Worm (Caenorhabditis elegans): ENCODE results near the gene tag-51.

The tag-51 gene

DNA sequence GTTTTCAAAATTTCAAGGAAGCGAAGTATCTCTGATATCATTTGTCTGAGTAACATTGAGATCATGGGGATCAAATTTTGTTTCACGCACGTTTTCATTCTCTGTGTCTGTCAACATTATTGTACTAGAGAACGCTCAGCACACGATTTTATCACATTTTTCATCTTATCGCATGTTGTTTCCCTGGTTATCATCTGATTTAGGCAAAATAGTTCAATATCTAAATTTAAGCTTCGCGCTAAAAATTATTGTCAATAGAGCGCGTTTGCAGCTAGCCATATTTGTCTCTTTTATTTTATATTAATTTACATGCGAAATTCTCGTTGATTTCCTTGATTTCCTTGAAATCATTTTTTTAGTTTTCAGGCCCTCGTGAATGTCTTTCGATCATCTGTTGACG lies 8.5 kb upstream of the tag-51 start, which contains the start of gene K02F3.2:
Gene K02F3.2, plus strand, starts transcription at position 357 of the 400 bp plus-strand sequence.
- peak; percentile 73 for TF ChIP-seq elt-2 (tag; optimal IDR thresholded peaks at IDR 0.05)
- no peak for TF ChIP-seq C38D4.7 (GFP tag; optimal IDR thresholded peaks at IDR 0.05)
- TF ChIP-seq elt-4 (tag; optimal IDR thresholded peaks at IDR 0.05), result no peak
- TF ChIP-seq pax-1 (tag; optimal IDR thresholded peaks at IDR 0.05), result peak; percentile 17
- no peak for TF ChIP-seq che-1 (tag; optimal IDR thresholded peaks at IDR 0.05)

ce11 chrIII:852296-852695 lies 1.7 kb upstream of the tag-51 start, which contains the start of gene moma-1:
TSS of gene moma-1 (minus strand) at chrIII:852396.
- no peak for TF ChIP-seq hlh-8 (tag; optimal IDR thresholded peaks at IDR 0.05)
- TF ChIP-seq hlh-30 (tag; optimal IDR thresholded peaks at IDR 0.05; ENCODE audit: insufficient read depth), result no peak
- no peak for TF ChIP-seq ceh-2 (tag; optimal IDR thresholded peaks at IDR 0.05)
- no peak for TF ChIP-seq nhr-232 (tag; optimal IDR thresholded peaks at IDR 0.05)
- no peak for TF ChIP-seq ama-1 (optimal IDR thresholded peaks at IDR 0.05)
- TF ChIP-seq ceh-18 (tag; optimal IDR thresholded peaks at IDR 0.05), result no peak
- no peak for TF ChIP-seq pqm-1 (tag; optimal IDR thresholded peaks at IDR 0.05)
- no peak for TF ChIP-seq fkh-6 (tag; optimal IDR thresholded peaks at IDR 0.05)
- no peak for TF ChIP-seq syd-9 (tag; optimal IDR thresholded peaks at IDR 0.05)
- TF ChIP-seq ceh-30 (tag; optimal IDR thresholded peaks at IDR 0.05), result no peak
- no peak for TF ChIP-seq mec-3 (tag; optimal IDR thresholded peaks at IDR 0.05; ENCODE audit: borderline replicate concordance)
- no peak for TF ChIP-seq zip-5 (tag; optimal IDR thresholded peaks at IDR 0.05)
- no peak for TF ChIP-seq unc-42 (tag; optimal IDR thresholded peaks at IDR 0.05)

ce11 chrIII:853414-853813 lies 607 bp upstream of the tag-51 start:
- TF ChIP-seq ahr-1 (tag; optimal IDR thresholded peaks at IDR 0.05) (no peak), fax-1 (tag; optimal IDR thresholded peaks at IDR 0.05) (no peak), elt-4 (tag; optimal IDR thresholded peaks at IDR 0.05) (peak; percentile 66), C08G9.2 (tag; optimal IDR thresholded peaks at IDR 0.05) (peak; percentile 8), K02D7.2 (tag; optimal IDR thresholded peaks at IDR 0.05) (no peak)

DNA sequence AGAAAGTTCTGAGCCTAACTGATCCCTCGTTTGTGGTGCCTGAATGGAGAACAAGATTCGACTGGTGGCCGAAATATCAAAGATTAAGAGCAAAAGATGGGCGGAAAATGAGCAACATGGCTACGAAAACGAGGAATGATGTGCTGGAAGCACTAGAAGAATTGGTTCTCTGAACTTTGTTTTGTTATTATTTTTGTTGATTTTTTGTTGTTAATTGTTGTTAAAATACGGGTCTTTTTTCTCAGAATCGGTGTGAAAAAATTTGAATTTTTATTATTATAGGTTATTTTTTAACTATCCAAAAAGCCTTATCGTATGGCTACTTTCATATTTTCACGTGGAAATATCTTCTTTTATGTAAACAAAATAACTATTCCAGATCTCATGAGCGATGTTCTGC lies 2.2 kb downstream of the tag-51 start, which contains the start of gene K02F3.12:
Gene K02F3.12, plus strand, starts transcription at position 301 of the 400 bp plus-strand sequence.
- TF ChIP-seq ceh-6 (GFP tag; optimal IDR thresholded peaks at IDR 0.05) (no peak), pha-2 (tag; optimal IDR thresholded peaks at IDR 0.05) (no peak), odd-2 (tag; optimal IDR thresholded peaks at IDR 0.05) (no peak), fax-1 (tag; optimal IDR thresholded peaks at IDR 0.05) (no peak), ceh-45 (GFP tag; IDR thresholded peaks at IDR 0.05) (no peak)

DNA sequence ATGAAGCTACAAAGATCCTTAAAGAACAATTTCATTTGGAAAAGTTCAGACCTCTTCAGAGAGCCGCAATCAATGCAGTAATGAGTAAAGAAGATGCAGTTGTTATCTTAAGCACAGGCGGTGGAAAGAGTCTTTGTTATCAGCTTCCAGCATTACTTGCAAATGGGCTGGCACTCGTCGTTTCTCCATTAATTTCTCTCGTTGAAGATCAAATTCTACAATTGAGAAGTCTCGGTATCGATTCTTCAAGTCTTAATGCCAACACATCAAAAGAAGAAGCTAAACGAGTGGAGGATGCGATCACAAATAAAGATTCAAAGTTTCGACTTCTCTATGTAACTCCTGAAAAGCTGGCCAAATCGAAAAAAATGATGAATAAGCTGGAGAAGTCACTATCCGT lies 2.9 kb downstream of the tag-51 start:
- TF ChIP-seq ceh-31 (tag; optimal IDR thresholded peaks at IDR 0.05), result no peak
- no peak for TF ChIP-seq fax-1 (tag; optimal IDR thresholded peaks at IDR 0.05)
- no peak for TF ChIP-seq mec-3 (tag; optimal IDR thresholded peaks at IDR 0.05; ENCODE audit: borderline replicate concordance)
- TF ChIP-seq nhr-11 (tag; optimal IDR thresholded peaks at IDR 0.05), result no peak
- no peak for TF ChIP-seq unc-42 (tag; optimal IDR thresholded peaks at IDR 0.05)
- no peak for TF ChIP-seq nfya-1 (tag; optimal IDR thresholded peaks at IDR 0.05)
- no peak for TF ChIP-seq ceh-48 (tag; optimal IDR thresholded peaks at IDR 0.05)
- TF ChIP-seq ceh-6 (GFP tag; optimal IDR thresholded peaks at IDR 0.05), result no peak
- TF ChIP-seq ttx-3 (tag; optimal IDR thresholded peaks at IDR 0.05), result no peak
- no peak for TF ChIP-seq ceh-18 (tag; optimal IDR thresholded peaks at IDR 0.05)

DNA sequence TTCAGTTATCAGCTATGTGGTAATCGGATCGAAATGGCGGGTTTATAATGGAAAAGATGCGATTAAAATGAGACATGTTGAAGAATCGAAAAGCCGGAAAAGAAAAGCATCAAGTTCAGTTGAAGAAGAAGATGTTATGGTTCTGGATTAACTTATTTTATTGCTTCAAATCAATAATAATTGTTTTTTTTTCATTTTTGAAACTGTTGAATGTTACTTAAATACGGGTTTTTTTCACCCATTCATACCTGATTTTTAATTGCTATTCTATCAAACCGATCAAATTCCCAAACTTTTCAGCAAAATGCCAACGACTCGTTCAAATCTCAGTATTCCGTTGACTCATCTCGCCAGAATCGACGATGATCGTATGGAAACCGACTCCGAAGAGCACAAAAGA lies 5.9 kb downstream of the tag-51 start, which contains the start of gene exos-4.2:
Gene exos-4.2, plus strand, starts transcription at position 301 of the 400 bp plus-strand sequence.
- TF ChIP-seq tbx-2 (tag; optimal IDR thresholded peaks at IDR 0.05) (no peak), hlh-15 (tag; optimal IDR thresholded peaks at IDR 0.05) (no peak), pqm-1 (tag; optimal IDR thresholded peaks at IDR 0.05) (no peak), pha-4 (tag; optimal IDR thresholded peaks at IDR 0.05) (no peak), C38D4.7 (GFP tag; optimal IDR thresholded peaks at IDR 0.05) (no peak), fkh-10 (GFP tag; optimal IDR thresholded peaks at IDR 0.05) (no peak)

Measured in whole organism, late embryonic.